Fruit fly (Drosophila melanogaster): ENCODE results near the gene IA-2.

- TF ChIP-seq psq (optimal IDR thresholded peaks at IDR 0.05) (no peak), CG8478 (optimal IDR thresholded peaks at IDR 0.05) (no peak), pan (optimal IDR thresholded peaks at IDR 0.05) (no peak), usp (GFP tag; optimal IDR thresholded peaks at IDR 0.05) (no peak), Dll (optimal IDR thresholded peaks at IDR 0.05) (no peak)
These were observed 38.9 kb downstream of the IA-2 start for dm6 chr2L:1008923-1009322.

Measured in whole organism.